Fruit fly (Drosophila melanogaster) whole organism, wandering third instar larva: Measurements from ENCODE around the gene PrBP.

Experiments
- Vsx2 ChIP-seq: fragments of 200-300, 225-300 bp; sonication (Bioruptor generic); optimal IDR thresholded peaks from 2 replicates; lab custom pipeline; 2018; ENCODE audit warnings: missing biosample characterization, missing genetic modification characterization; ENCODE audit not compliant: partially characterized antibody
- dsf ChIP-seq: sonication (Bioruptor generic); optimal IDR thresholded peaks from 2 replicates; lab custom pipeline; 2016; ENCODE audit warnings: missing biosample characterization, missing genetic modification characterization, borderline replicate concordance
- h ChIP-seq: fragments of 200-800 bp; sonication (Bioruptor generic); optimal IDR thresholded peaks from 3 replicates; lab custom pipeline; 2016; ENCODE audit warnings: missing biosample characterization, mild to moderate bottlenecking, missing genetic modification characterization
- pan ChIP-seq: fragments of >200 bp; optimal IDR thresholded peaks from 2 replicates; lab custom pipeline; 2017
- woc ChIP-seq: sonication (Bioruptor generic); optimal IDR thresholded peaks from 2 replicates; lab custom pipeline; 2016; ENCODE audit warnings: missing biosample characterization, mild to moderate bottlenecking, missing genetic modification characterization

DNA sequence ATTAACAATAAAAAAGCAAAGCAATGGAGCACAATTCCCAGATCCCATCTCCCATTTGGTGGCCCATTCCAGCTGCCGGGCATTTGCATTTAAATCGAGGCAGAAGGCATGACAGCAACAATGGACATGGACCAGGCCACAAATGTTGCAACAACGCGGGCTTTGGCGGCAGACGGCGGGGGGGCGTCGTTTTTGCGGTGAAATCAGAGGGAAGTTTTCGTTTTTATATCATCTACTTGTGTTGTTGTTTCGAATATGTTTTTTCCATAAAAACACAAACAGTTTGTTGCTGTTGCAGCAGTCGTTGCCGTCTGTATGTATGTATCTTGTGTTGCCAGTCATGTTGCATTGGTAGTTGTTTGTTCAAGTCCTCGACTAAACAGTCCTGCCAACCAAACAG, 26.2 kb downstream of the PrBP start:
- TF ChIP-seq Vsx2 (GFP tag; lab: Kevin White, UChicago) (no peak), pan (lab: Kevin White, UChicago) (no peak), dsf (GFP tag; lab: Kevin White, UChicago) (no peak), h (GFP tag; lab: Kevin White, UChicago) (no peak), woc (GFP tag; lab: Kevin White, UChicago) (no peak)
